Worm (Caenorhabditis elegans) whole organism, L4/young adult: ENCODE data around the gene B0391.14.

Source experiments
- dao-5 ChIP-seq: sonication (generic microtip); optimal IDR thresholded peaks from 2 replicates; lab custom pipeline; 2016; ENCODE audit warnings: missing genotype, missing genetic modification characterization, moderate library complexity, missing compliant biosample characterization
- him-1 ChIP-seq: sonication (generic microtip); optimal IDR thresholded peaks from 2 replicates; lab custom pipeline; 2016; ENCODE audit warnings: missing genotype, missing genetic modification reagents, missing genetic modification characterization, missing compliant biosample characterization

ce11 chrV:15563477-15563876 is 36.2 kb downstream of the B0391.14 start:
- TF ChIP-seq dao-5 (tag; lab: Kevin White, UChicago) (no peak), him-1 (tag; lab: Kevin White, UChicago) (no peak)
